Worm (Caenorhabditis elegans) whole organism, early embryonic: Measurements from ENCODE around the gene pept-2.

Experiments
- B0310.2 ChIP-seq: sonication (generic microtip); optimal IDR thresholded peaks from 2 replicates; lab custom pipeline; 2016; ENCODE audit warnings: mild to moderate bottlenecking, missing genetic modification characterization, missing compliant biosample characterization
- F13C5.2 ChIP-seq: sonication (generic microtip); optimal IDR thresholded peaks from 2 replicates; lab custom pipeline; 2017; ENCODE audit warnings: mild to moderate bottlenecking, missing genetic modification characterization, inconsistent platforms, missing compliant biosample characterization
- aly-1 ChIP-seq: sonication (generic microtip); optimal IDR thresholded peaks from 2 replicates; lab custom pipeline; 2016; ENCODE audit warnings: missing genetic modification characterization, missing compliant biosample characterization
- ama-1 ChIP-seq: fragments of 150-350 bp; optimal IDR thresholded peaks from 2 replicates; lab custom pipeline; 2014
- ceh-13 ChIP-seq: fragments of 200-800 bp; sonication (Bioruptor generic); optimal IDR thresholded peaks from 2 replicates; lab custom pipeline; 2018; ENCODE audit warnings: mild to moderate bottlenecking, missing genetic modification characterization, missing compliant biosample characterization
- ceh-36 ChIP-seq: sonication (generic microtip); optimal IDR thresholded peaks from 2 replicates; lab custom pipeline; 2016; ENCODE audit warnings: missing genetic modification characterization, inconsistent platforms, missing compliant biosample characterization
- ets-7 ChIP-seq: sonication (generic microtip); optimal IDR thresholded peaks from 2 replicates; lab custom pipeline; 2016; ENCODE audit warnings: missing genotype, missing genetic modification characterization, missing compliant biosample characterization
- flt-1 ChIP-seq: fragments of 200-800 bp; sonication (Bioruptor generic); IDR thresholded peaks from 2 replicates; pipeline ENCODE4 v1.3.6; 2022; ENCODE audit warnings: missing genetic modification characterization, missing compliant biosample characterization
- hmbx-1 ChIP-seq: sonication (generic microtip); optimal IDR thresholded peaks from 2 replicates; lab custom pipeline; 2016; ENCODE audit warnings: mild to moderate bottlenecking, missing genetic modification characterization, missing compliant biosample characterization
- hmg-4 ChIP-seq: fragments of 200-800 bp; sonication (Bioruptor generic); optimal IDR thresholded peaks from 2 replicates; lab custom pipeline; 2018; ENCODE audit warnings: mild to moderate bottlenecking, missing genetic modification characterization, missing compliant biosample characterization
- hnd-1 ChIP-seq: sonication (generic microtip); optimal IDR thresholded peaks from 2 replicates; lab custom pipeline; 2016; ENCODE audit warnings: missing genetic modification characterization, missing compliant biosample characterization
- pes-1 ChIP-seq: fragments of 200-800 bp; sonication (Bioruptor generic); IDR thresholded peaks from 2 replicates; pipeline ENCODE4 v1.3.6; 2022; ENCODE audit warnings: missing genetic modification reagents, missing genetic modification characterization, missing compliant biosample characterization
- scrt-1 ChIP-seq: fragments of 200-800 bp; sonication (Bioruptor generic); IDR thresholded peaks from 2 replicates; pipeline ENCODE4 v1.3.6; 2022; ENCODE audit warnings: missing genetic modification characterization, missing compliant biosample characterization
- sea-1 ChIP-seq: fragments of 200-800 bp; sonication (Bioruptor generic); conservative IDR thresholded peaks from 2 replicates; pipeline ENCODE4 v1.3.6; 2022; ENCODE audit warnings: missing genetic modification characterization, missing compliant biosample characterization
- tbx-11 ChIP-seq: fragments of 200-800 bp; sonication (Bioruptor generic); IDR thresholded peaks from 2 replicates; pipeline ENCODE4 v1.3.6; 2022; ENCODE audit warnings: missing genetic modification characterization, missing compliant biosample characterization
- tbx-37 ChIP-seq: fragments of 200-800 bp; sonication (Bioruptor generic); conservative IDR thresholded peaks from 2 replicates; pipeline ENCODE4 v1.3.6; 2022; ENCODE audit warnings: missing genetic modification reagents, missing genetic modification characterization, missing compliant biosample characterization
- tra-4 ChIP-seq: sonication (generic microtip); optimal IDR thresholded peaks from 2 replicates; lab custom pipeline; 2017; ENCODE audit warnings: missing genetic modification characterization, missing compliant biosample characterization

The pept-2 gene

ce11 chrIV:10821672-10822304, 31.3 kb downstream of the pept-2 start:
- no peak for TF ChIP-seq ceh-13 (GFP tag; lab: Kevin White, UChicago)
- no peak for TF ChIP-seq hmbx-1 (tag; lab: Kevin White, UChicago)
- TF ChIP-seq scrt-1 (GFP tag; lab: Robert Waterston, UW) = 0 out of 2 replicates have a peak, but pooled peaks have one; percentile 46
- TF ChIP-seq tbx-11 (GFP tag; lab: Robert Waterston, UW) = no peak; the same call in 1 of the 2 replicates
- peak; percentile 49; the same call in 1 of the 2 replicates for TF ChIP-seq sea-1 (GFP tag; lab: Robert Waterston, UW)
- TF ChIP-seq tbx-37 (GFP tag; lab: Robert Waterston, UW) = 0 out of 2 replicates have a peak, but pooled peaks have one; percentile 12
- peak; percentile 95 for TF ChIP-seq hmg-4
- TF ChIP-seq ama-1 = peak; percentile 43
- peak; percentile 82 for TF ChIP-seq F13C5.2
- TF ChIP-seq tra-4 (tag; lab: Kevin White, UChicago) = no peak
- peak; percentile 46 for TF ChIP-seq ets-7 (tag; lab: Kevin White, UChicago)
- no peak for TF ChIP-seq pes-1
- no peak for TF ChIP-seq hnd-1 (tag; lab: Kevin White, UChicago)
- no peak for TF ChIP-seq ceh-36 (tag; lab: Kevin White, UChicago)
- peak; percentile 2; the same call in 1 of the 2 replicates for TF ChIP-seq flt-1 (GFP tag; lab: Robert Waterston, UW)

- TF ChIP-seq F13C5.2 (no peak), pes-1 (no peak), hmg-4 (no peak), B0310.2 (tag; lab: Kevin White, UChicago) (no peak), ceh-36 (tag; lab: Kevin White, UChicago) (no peak), tra-4 (tag; lab: Kevin White, UChicago) (no peak)
Measured at ce11 chrIV:10825383-10825782, 34.9 kb downstream of the pept-2 start.

- no peak for TF ChIP-seq hmbx-1 (tag; lab: Kevin White, UChicago)
- peak; percentile 65 for TF ChIP-seq ama-1
Measured at ce11 chrIV:10826029-10826428, 35.6 kb downstream of the pept-2 start.

- TF ChIP-seq tbx-37 (GFP tag; lab: Robert Waterston, UW) = no peak
- TF ChIP-seq ceh-13 (GFP tag; lab: Kevin White, UChicago) = no peak
- no peak for TF ChIP-seq pes-1
- TF ChIP-seq ceh-36 (tag; lab: Kevin White, UChicago) = no peak
- no peak for TF ChIP-seq scrt-1 (GFP tag; lab: Robert Waterston, UW)
- no peak for TF ChIP-seq ets-7 (tag; lab: Kevin White, UChicago)
- no peak for TF ChIP-seq flt-1 (GFP tag; lab: Robert Waterston, UW)
- TF ChIP-seq tra-4 (tag; lab: Kevin White, UChicago) = no peak
- TF ChIP-seq tbx-11 (GFP tag; lab: Robert Waterston, UW) = no peak
- TF ChIP-seq F13C5.2 = no peak
- TF ChIP-seq ama-1 = no peak
Measured at ce11 chrIV:10828049-10828448, 37.6 kb downstream of the pept-2 start, which contains the start of gene npax-3. TSS of gene npax-3 (minus strand) at chrIV:10828149.

- TF ChIP-seq tra-4 (tag; lab: Kevin White, UChicago) = no peak
- no peak for TF ChIP-seq sea-1 (GFP tag; lab: Robert Waterston, UW)
- no peak for TF ChIP-seq tbx-11 (GFP tag; lab: Robert Waterston, UW)
- TF ChIP-seq flt-1 (GFP tag; lab: Robert Waterston, UW) = no peak
- no peak for TF ChIP-seq hmg-4
- no peak for TF ChIP-seq ceh-13 (GFP tag; lab: Kevin White, UChicago)
- TF ChIP-seq tbx-37 (GFP tag; lab: Robert Waterston, UW) = no peak
- TF ChIP-seq ceh-36 (tag; lab: Kevin White, UChicago) = no peak
- no peak for TF ChIP-seq pes-1
- TF ChIP-seq B0310.2 (tag; lab: Kevin White, UChicago) = no peak
- TF ChIP-seq F13C5.2 = no peak
- no peak for TF ChIP-seq ama-1
- no peak for TF ChIP-seq hnd-1 (tag; lab: Kevin White, UChicago)
- no peak for TF ChIP-seq aly-1
- no peak for TF ChIP-seq scrt-1 (GFP tag; lab: Robert Waterston, UW)
- no peak for TF ChIP-seq ets-7 (tag; lab: Kevin White, UChicago)
Measured at ce11 chrIV:10832148-10832547, 41.7 kb downstream of the pept-2 start, which contains the start of gene best-15. TSS of gene best-15 (minus strand) at chrIV:10832248.

- no peak for TF ChIP-seq tra-4 (tag; lab: Kevin White, UChicago)
- no peak for TF ChIP-seq ceh-13 (GFP tag; lab: Kevin White, UChicago)
- no peak for TF ChIP-seq ceh-36 (tag; lab: Kevin White, UChicago)
- no peak for TF ChIP-seq flt-1 (GFP tag; lab: Robert Waterston, UW)
- TF ChIP-seq hmg-4 = no peak
- TF ChIP-seq F13C5.2 = no peak
- no peak for TF ChIP-seq scrt-1 (GFP tag; lab: Robert Waterston, UW)
- TF ChIP-seq sea-1 (GFP tag; lab: Robert Waterston, UW) = no peak
- no peak for TF ChIP-seq hnd-1 (tag; lab: Kevin White, UChicago)
- no peak for TF ChIP-seq pes-1
- TF ChIP-seq B0310.2 (tag; lab: Kevin White, UChicago) = no peak
Measured at ce11 chrIV:10842232-10842631, 51.8 kb downstream of the pept-2 start.

ce11 chrIV:10842705-10843364, 52.4 kb downstream of the pept-2 start, which contains the start of gene T11G6.5:
TSS of gene T11G6.5 (minus strand) at chrIV:10842755.
- TF ChIP-seq ets-7 (tag; lab: Kevin White, UChicago) (no peak), tra-4 (tag; lab: Kevin White, UChicago) (no peak), ama-1 (no peak), F13C5.2 (no peak), ceh-36 (tag; lab: Kevin White, UChicago) (no peak), sea-1 (GFP tag; lab: Robert Waterston, UW) (no peak), pes-1 (no peak), hmbx-1 (tag; lab: Kevin White, UChicago) (no peak), aly-1 (no peak), flt-1 (GFP tag; lab: Robert Waterston, UW) (no peak)
